Worm (Caenorhabditis elegans) whole organism, mixed stage, embryonic: Measurements from ENCODE around the gene Y48B6A.10.

Source experiments
- M03D4.4 ChIP-seq: sonication (generic microtip); optimal IDR thresholded peaks from 2 replicates; lab custom pipeline; 2017; ENCODE audit warnings: mild to moderate bottlenecking, missing genetic modification characterization, missing compliant biosample characterization
- bed-3 ChIP-seq: fragments of 200-800 bp; sonication (Bioruptor generic); optimal IDR thresholded peaks from 3 replicates; lab custom pipeline; 2018; ENCODE audit warnings: mild to moderate bottlenecking, missing genetic modification characterization, moderate library complexity, missing compliant biosample characterization
- blmp-1 ChIP-seq: fragments of 150-350 bp; optimal IDR thresholded peaks from 2 replicates; lab custom pipeline; 2014; ENCODE audit warnings: missing biosample characterization, missing genetic modification characterization
- ceh-39 ChIP-seq: fragments of 150-350 bp; optimal IDR thresholded peaks from 2 replicates; lab custom pipeline; 2014; ENCODE audit warnings: missing biosample characterization, missing genetic modification characterization
- ceh-43 ChIP-seq: fragments of 200-800 bp; sonication (Bioruptor generic); optimal IDR thresholded peaks from 2 replicates; lab custom pipeline; 2018; ENCODE audit warnings: mild to moderate bottlenecking, missing genetic modification characterization, moderate library complexity, missing compliant biosample characterization
- ceh-83 ChIP-seq: fragments of 200-800 bp; sonication (Bioruptor generic); optimal IDR thresholded peaks from 2 replicates; lab custom pipeline; 2018; ENCODE audit warnings: mild to moderate bottlenecking, missing genetic modification characterization, missing compliant biosample characterization
- ces-1 ChIP-seq: fragments of 150-350 bp; optimal IDR thresholded peaks from 2 replicates; lab custom pipeline; 2014; ENCODE audit warnings: missing biosample characterization, missing genetic modification reagents, missing genetic modification characterization
- cnd-1 ChIP-seq: fragments of 200-800 bp; sonication (Bioruptor generic); optimal IDR thresholded peaks from 2 replicates; lab custom pipeline; 2018; ENCODE audit warnings: mild to moderate bottlenecking, missing genetic modification characterization, missing compliant biosample characterization
- drap-1 ChIP-seq: fragments of 200-800 bp; sonication (Bioruptor generic); optimal IDR thresholded peaks from 3 replicates; lab custom pipeline; 2018; ENCODE audit warnings: mild to moderate bottlenecking, missing genetic modification characterization, missing compliant biosample characterization
- elt-1 ChIP-seq: sonication (generic microtip); optimal IDR thresholded peaks from 2 replicates; lab custom pipeline; 2017; ENCODE audit warnings: missing genetic modification characterization, mild to moderate bottlenecking, missing compliant biosample characterization, antibody characterized with exemption, moderate library complexity, borderline replicate concordance; ENCODE audit not compliant: insufficient read depth
- elt-3 ChIP-seq: fragments of 150-350 bp; optimal IDR thresholded peaks from 2 replicates; lab custom pipeline; 2014; ENCODE audit warnings: missing biosample characterization, missing genetic modification characterization
- flh-1 ChIP-seq: fragments of 200-800 bp; sonication (Bioruptor generic); optimal IDR thresholded peaks from 2 replicates; lab custom pipeline; 2018; ENCODE audit warnings: mild to moderate bottlenecking, missing genetic modification characterization, moderate library complexity, missing compliant biosample characterization
- ham-2 ChIP-seq: fragments of 200-800 bp; sonication (Bioruptor generic); optimal IDR thresholded peaks from 2 replicates; lab custom pipeline; 2018; ENCODE audit warnings: mild to moderate bottlenecking, missing genetic modification characterization, missing compliant biosample characterization
- hlh-1 ChIP-seq: fragments of 150-350 bp; optimal IDR thresholded peaks from 2 replicates; lab custom pipeline; 2014; ENCODE audit warnings: missing biosample characterization, missing genetic modification reagents, missing genetic modification characterization
- lin-13 ChIP-seq: fragments of 150-350 bp; optimal IDR thresholded peaks from 2 replicates; lab custom pipeline; 2014; ENCODE audit warnings: missing biosample characterization, missing genetic modification characterization
- lin-32 ChIP-seq: fragments of 200-800 bp; sonication (Bioruptor generic); optimal IDR thresholded peaks from 2 replicates; lab custom pipeline; 2018; ENCODE audit warnings: mild to moderate bottlenecking, missing genetic modification characterization, missing compliant biosample characterization
- lsy-2 ChIP-seq: fragments of 150-350 bp; optimal IDR thresholded peaks from 2 replicates; lab custom pipeline; 2014; ENCODE audit warnings: missing biosample characterization, missing genetic modification characterization
- mab-5 ChIP-seq: fragments of 150-350 bp; optimal IDR thresholded peaks from 2 replicates; lab custom pipeline; 2014; ENCODE audit warnings: missing biosample characterization, missing genetic modification characterization
- mep-1 ChIP-seq: fragments of 150-350 bp; optimal IDR thresholded peaks from 2 replicates; lab custom pipeline; 2017; ENCODE audit warnings: missing biosample characterization, missing genetic modification reagents, missing genetic modification characterization, inconsistent platforms
- mls-2 ChIP-seq: sonication (generic microtip); optimal IDR thresholded peaks from 2 replicates; lab custom pipeline; 2016; ENCODE audit warnings: mild to moderate bottlenecking, missing genetic modification characterization, moderate library complexity, missing compliant biosample characterization
- nhr-12 ChIP-seq: fragments of 150-350 bp; optimal IDR thresholded peaks from 2 replicates; lab custom pipeline; 2014; ENCODE audit warnings: missing biosample characterization, missing genetic modification characterization
- nhr-2 ChIP-seq: fragments of 150-350 bp; optimal IDR thresholded peaks from 2 replicates; lab custom pipeline; 2014; ENCODE audit warnings: missing biosample characterization, missing genetic modification characterization
- nhr-237 ChIP-seq: fragments of 150-350 bp; optimal IDR thresholded peaks from 2 replicates; lab custom pipeline; 2014; ENCODE audit warnings: missing biosample characterization, missing genetic modification characterization
- nhr-28 ChIP-seq: fragments of 150-350 bp; optimal IDR thresholded peaks from 2 replicates; lab custom pipeline; 2014; ENCODE audit warnings: missing biosample characterization, missing genetic modification characterization
- nhr-76 ChIP-seq: sonication (generic microtip); optimal IDR thresholded peaks from 2 replicates; lab custom pipeline; 2017; ENCODE audit warnings: missing biosample characterization, missing genetic modification characterization
- pha-4 ChIP-seq: fragments of 150-350 bp; optimal IDR thresholded peaks from 2 replicates; lab custom pipeline; 2018; ENCODE audit warnings: missing biosample characterization, missing genetic modification reagents, missing genetic modification characterization
- sem-2 ChIP-seq: fragments of 200-800 bp; sonication (Bioruptor generic); optimal IDR thresholded peaks from 2 replicates; lab custom pipeline; 2018; ENCODE audit warnings: mild to moderate bottlenecking, missing genetic modification characterization, missing compliant biosample characterization
- snpc-4 ChIP-seq: fragments of 150-350 bp; optimal IDR thresholded peaks from 2 replicates; lab custom pipeline; 2014; ENCODE audit warnings: missing biosample characterization, missing genetic modification characterization
- sptf-1 ChIP-seq: sonication (generic microtip); optimal IDR thresholded peaks from 2 replicates; lab custom pipeline; 2017; ENCODE audit warnings: mild to moderate bottlenecking, missing genetic modification characterization, moderate library complexity, missing compliant biosample characterization
- tbx-8 ChIP-seq: fragments of 200-800 bp; sonication (Bioruptor generic); optimal IDR thresholded peaks from 2 replicates; lab custom pipeline; 2018; ENCODE audit warnings: mild to moderate bottlenecking, missing genetic modification characterization, moderate library complexity, missing compliant biosample characterization
- unc-120 ChIP-seq: sonication (generic microtip); optimal IDR thresholded peaks from 2 replicates; lab custom pipeline; 2017; ENCODE audit warnings: missing genetic modification characterization, missing compliant biosample characterization; ENCODE audit not compliant: poor library complexity, severe bottlenecking
- unc-39 ChIP-seq: fragments of 150-350 bp; optimal IDR thresholded peaks from 2 replicates; lab custom pipeline; 2014; ENCODE audit warnings: missing biosample characterization, missing genetic modification characterization
- unc-62 ChIP-seq: fragments of 150-350 bp; optimal IDR thresholded peaks from 2 replicates; lab custom pipeline; 2014; ENCODE audit warnings: missing biosample characterization, missing genetic modification reagents, missing genetic modification characterization
- zip-8 ChIP-seq: fragments of 150-350 bp; optimal IDR thresholded peaks from 2 replicates; lab custom pipeline; 2014; ENCODE audit warnings: missing biosample characterization, missing genetic modification characterization
- ztf-11 ChIP-seq: fragments of 150-350 bp; optimal IDR thresholded peaks from 2 replicates; lab custom pipeline; 2014; ENCODE audit warnings: missing biosample characterization, missing genetic modification characterization

Gene Y48B6A.10

DNA sequence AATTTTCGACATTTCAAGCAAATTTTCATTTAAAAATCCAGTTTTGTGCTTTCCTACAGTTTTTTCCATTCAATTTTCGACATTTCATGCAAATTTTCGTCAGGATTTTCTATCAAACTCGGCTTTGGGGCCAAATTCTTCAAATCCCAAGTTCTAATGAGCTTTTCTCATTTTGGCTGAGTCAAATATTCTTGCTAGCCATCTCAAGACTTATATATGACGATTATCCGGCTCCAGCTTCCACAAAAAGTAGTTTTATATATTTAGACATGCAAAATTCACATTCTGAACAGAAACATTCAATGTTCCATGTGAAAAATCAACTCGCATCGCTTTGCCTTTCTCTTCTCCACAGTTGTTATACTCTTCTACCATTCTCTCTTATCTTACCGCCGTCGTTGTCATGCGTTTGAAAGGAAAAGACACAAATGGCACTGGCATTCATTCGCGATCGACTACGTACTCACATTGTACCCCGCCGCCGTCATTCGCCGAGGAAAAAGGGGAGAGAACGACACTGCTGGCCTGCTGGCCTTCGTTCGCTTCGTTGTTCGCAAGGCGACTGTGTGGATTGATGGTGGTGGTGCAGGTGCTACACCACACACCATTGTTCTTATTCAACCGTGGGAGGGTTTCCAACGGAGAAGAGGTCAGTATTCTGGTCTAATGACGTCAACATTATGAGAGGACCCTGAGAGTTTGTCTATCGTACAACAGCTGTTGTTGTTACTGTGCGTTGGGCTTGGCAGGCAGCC, 33.7 kb downstream of the Y48B6A.10 start:
- no peak for TF ChIP-seq M03D4.4 (tag; lab: Kevin White, UChicago)
- TF ChIP-seq ceh-83 (GFP tag; lab: Kevin White, UChicago), result peak; percentile 23
- TF ChIP-seq ces-1 (GFP tag; lab: Kevin White, UChicago), result no peak
- TF ChIP-seq flh-1 (GFP tag; lab: Kevin White, UChicago), result peak; percentile 14
- no peak for TF ChIP-seq lsy-2 (tag; lab: Kevin White, UChicago)
- TF ChIP-seq snpc-4 (tag; lab: Kevin White, UChicago), result no peak
- peak; percentile 63 for TF ChIP-seq mls-2 (tag; lab: Kevin White, UChicago)
- no peak for TF ChIP-seq drap-1 (GFP tag; lab: Kevin White, UChicago)
- no peak for TF ChIP-seq bed-3 (GFP tag; lab: Kevin White, UChicago)
- no peak for TF ChIP-seq mab-5 (tag; lab: Kevin White, UChicago)
- TF ChIP-seq elt-3 (tag; lab: Kevin White, UChicago), result no peak
- TF ChIP-seq ztf-11 (tag; lab: Kevin White, UChicago), result peak; percentile 70
- TF ChIP-seq nhr-28 (tag; lab: Kevin White, UChicago), result no peak
- no peak for TF ChIP-seq nhr-12 (tag; lab: Kevin White, UChicago)
- TF ChIP-seq zip-8 (tag; lab: Kevin White, UChicago), result no peak
- TF ChIP-seq unc-39, result no peak
- no peak for TF ChIP-seq tbx-8
- TF ChIP-seq sem-2 (GFP tag; lab: Kevin White, UChicago), result peak; percentile 26
- peak; percentile 95 for TF ChIP-seq lin-32 (GFP tag; lab: Kevin White, UChicago)
- TF ChIP-seq ceh-39 (tag; lab: Kevin White, UChicago), result no peak
- TF ChIP-seq mep-1, result peak; percentile 60
- no peak for TF ChIP-seq nhr-237
- peak; percentile 16 for TF ChIP-seq unc-62 (GFP tag; lab: Kevin White, UChicago)
- TF ChIP-seq hlh-1, result peak; percentile 79
- TF ChIP-seq ham-2 (GFP tag; lab: Kevin White, UChicago), result peak; percentile 35
- TF ChIP-seq elt-1 (tag; lab: Kevin White, UChicago), result no peak
- TF ChIP-seq pha-4 (tag; lab: Kevin White, UChicago), result no peak
- TF ChIP-seq lin-13 (tag; lab: Kevin White, UChicago), result no peak
- no peak for TF ChIP-seq unc-120 (tag; lab: Kevin White, UChicago)
- TF ChIP-seq blmp-1, result no peak
- TF ChIP-seq cnd-1, result peak; percentile 93
- TF ChIP-seq nhr-2 (tag; lab: Kevin White, UChicago), result peak; percentile 76
- no peak for TF ChIP-seq ceh-43 (GFP tag; lab: Kevin White, UChicago)
- TF ChIP-seq nhr-76, result no peak
- peak; percentile 57 for TF ChIP-seq sptf-1
- TF ChIP-seq, all 35 proteins: peak for 13

DNA sequence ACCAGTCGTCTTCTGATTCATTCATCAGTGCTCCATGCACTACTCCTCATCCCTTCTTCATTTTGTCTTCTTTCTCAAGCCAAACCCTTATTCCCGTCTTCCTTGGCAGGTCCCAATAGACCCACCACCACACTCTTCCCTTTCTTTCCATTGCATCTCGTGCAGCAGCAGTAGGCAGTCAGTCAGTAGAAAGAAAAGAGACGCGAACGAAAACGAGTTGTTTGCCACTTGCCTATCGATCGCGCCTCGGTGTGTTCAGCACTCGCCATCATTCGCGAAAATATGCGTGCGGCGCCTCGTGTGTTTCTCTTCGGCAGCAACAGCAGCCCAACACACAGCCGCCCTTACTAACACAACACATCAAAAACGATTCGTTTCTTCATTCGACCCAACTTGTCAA, 35.3 kb downstream of the Y48B6A.10 start:
- TF ChIP-seq unc-62 (GFP tag; lab: Kevin White, UChicago) (no peak), sptf-1 (peak; percentile 46), ceh-83 (GFP tag; lab: Kevin White, UChicago) (peak; percentile 36), sem-2 (GFP tag; lab: Kevin White, UChicago) (peak; percentile 62), lin-13 (tag; lab: Kevin White, UChicago) (peak; percentile 50), nhr-2 (tag; lab: Kevin White, UChicago) (no peak), zip-8 (tag; lab: Kevin White, UChicago) (no peak), unc-39 (no peak), tbx-8 (no peak), bed-3 (GFP tag; lab: Kevin White, UChicago) (no peak), nhr-12 (tag; lab: Kevin White, UChicago) (no peak), ceh-39 (tag; lab: Kevin White, UChicago) (no peak), ztf-11 (tag; lab: Kevin White, UChicago) (peak; percentile 49), elt-1 (tag; lab: Kevin White, UChicago) (no peak), blmp-1 (no peak), M03D4.4 (tag; lab: Kevin White, UChicago) (peak; percentile 21), pha-4 (tag; lab: Kevin White, UChicago) (peak; percentile 14), ceh-43 (GFP tag; lab: Kevin White, UChicago) (no peak), drap-1 (GFP tag; lab: Kevin White, UChicago) (peak; percentile 27), ham-2 (GFP tag; lab: Kevin White, UChicago) (no peak), cnd-1 (peak; percentile 49), lsy-2 (tag; lab: Kevin White, UChicago) (peak; percentile 17), unc-120 (tag; lab: Kevin White, UChicago) (no peak), ces-1 (GFP tag; lab: Kevin White, UChicago) (peak; percentile 31), lin-32 (GFP tag; lab: Kevin White, UChicago) (peak; percentile 26), hlh-1 (peak; percentile 56), elt-3 (tag; lab: Kevin White, UChicago) (no peak), mep-1 (peak; percentile 34), snpc-4 (tag; lab: Kevin White, UChicago) (no peak), mab-5 (tag; lab: Kevin White, UChicago) (no peak), nhr-28 (tag; lab: Kevin White, UChicago) (no peak), nhr-76 (peak; percentile 22), flh-1 (GFP tag; lab: Kevin White, UChicago) (no peak), mls-2 (tag; lab: Kevin White, UChicago) (no peak), nhr-237 (no peak)
